Fruit fly (Drosophila melanogaster): Measurements from ENCODE around the gene CG13067.

CG13067 gene

dm6 chr3L:16308380-16308779, 37.3 kb downstream of the CG13067 start, which contains the start of gene CG13042:
TSS of gene CG13042 (minus strand) at chr3L:16308480.
- TF ChIP-seq psq (optimal IDR thresholded peaks at IDR 0.05) (no peak), h (optimal IDR thresholded peaks at IDR 0.05) (no peak), ttk (optimal IDR thresholded peaks at IDR 0.05) (no peak), Myc (optimal IDR thresholded peaks at IDR 0.05) (no peak)

DNA sequence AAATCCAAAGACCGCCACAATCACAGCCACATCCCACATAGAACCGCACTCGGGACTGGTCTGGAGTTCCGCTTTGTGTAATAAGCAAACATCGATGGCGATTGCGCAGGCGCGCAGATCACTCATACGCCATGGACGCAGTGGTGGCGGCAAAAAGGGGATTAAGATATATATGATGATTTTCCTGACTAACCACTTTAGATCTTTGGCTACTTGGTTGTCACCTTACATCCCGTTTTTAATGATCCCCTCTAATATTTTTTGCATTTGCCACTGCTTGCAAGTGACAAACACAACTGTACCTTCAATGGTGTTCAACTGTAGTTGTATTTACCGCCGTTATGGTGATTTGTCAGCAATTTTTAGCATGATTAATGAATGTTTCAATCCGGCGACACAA, 38.9 kb downstream of the CG13067 start:
- TF ChIP-seq Myc (optimal IDR thresholded peaks at IDR 0.05) (no peak), Sin3A (optimal IDR thresholded peaks at IDR 0.05) (no peak), insv (optimal IDR thresholded peaks at IDR 0.05) (no peak), psq (optimal IDR thresholded peaks at IDR 0.05) (no peak), h (optimal IDR thresholded peaks at IDR 0.05) (no peak), ttk (optimal IDR thresholded peaks at IDR 0.05) (no peak)

DNA sequence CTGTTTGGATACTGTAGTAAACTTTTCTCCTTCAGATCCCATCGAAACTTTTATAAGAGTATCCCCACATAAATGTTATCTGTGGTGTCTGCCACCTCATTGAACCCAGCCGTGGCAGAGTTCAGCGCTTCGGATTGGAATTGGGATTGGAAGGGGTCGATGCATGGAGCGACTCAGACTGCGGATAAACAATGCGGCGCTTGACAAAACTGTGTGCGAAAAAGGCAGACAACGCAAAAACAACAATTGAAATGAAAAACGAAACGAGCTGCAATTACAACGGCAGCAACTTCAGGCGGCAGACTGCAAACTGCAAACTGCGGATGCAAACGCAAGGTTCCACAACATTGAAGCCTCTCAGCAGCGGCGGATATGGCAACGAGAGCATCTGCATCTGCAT, 42.9 kb downstream of the CG13067 start, which contains the start of gene CG13062:
Gene CG13062 (plus strand): TSS at position 301 of the 400 bp plus-strand sequence.
- no peak for TF ChIP-seq Sin3A (optimal IDR thresholded peaks at IDR 0.05)
- no peak for TF ChIP-seq ttk (optimal IDR thresholded peaks at IDR 0.05)
- TF ChIP-seq insv (optimal IDR thresholded peaks at IDR 0.05): no peak
- TF ChIP-seq psq (optimal IDR thresholded peaks at IDR 0.05): no peak
- TF ChIP-seq h (optimal IDR thresholded peaks at IDR 0.05): no peak
- TF ChIP-seq Myc (optimal IDR thresholded peaks at IDR 0.05): no peak

DNA sequence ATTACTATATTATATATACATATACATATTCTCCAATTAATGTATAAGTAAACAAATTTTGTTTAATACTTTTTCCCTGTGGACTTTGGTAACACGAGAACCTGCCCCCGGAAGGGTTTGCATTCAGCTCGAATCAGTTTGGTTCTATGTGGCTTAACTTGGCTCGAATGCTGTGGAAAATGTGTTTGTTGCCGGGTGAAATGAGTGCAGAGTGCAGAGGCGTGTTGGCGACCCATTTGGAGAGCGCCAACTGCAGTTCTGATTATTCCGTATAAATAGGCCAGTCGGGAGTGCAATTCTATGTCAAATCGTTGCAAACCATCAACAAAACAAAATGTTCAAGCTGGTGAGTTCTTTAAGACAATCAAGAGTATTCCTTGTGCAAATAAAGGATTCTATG, 46.6 kb downstream of the CG13067 start, which contains the start of gene Nplp3:
Gene Nplp3 (plus strand): TSS at position 301 of the 400 bp plus-strand sequence.
- no peak for TF ChIP-seq Myc (optimal IDR thresholded peaks at IDR 0.05)
- no peak for TF ChIP-seq psq (optimal IDR thresholded peaks at IDR 0.05)

- no peak for TF ChIP-seq psq (optimal IDR thresholded peaks at IDR 0.05)
- no peak for TF ChIP-seq insv (optimal IDR thresholded peaks at IDR 0.05)
- TF ChIP-seq h (optimal IDR thresholded peaks at IDR 0.05): no peak
- no peak for TF ChIP-seq Myc (optimal IDR thresholded peaks at IDR 0.05)
- TF ChIP-seq ttk (optimal IDR thresholded peaks at IDR 0.05): no peak
- TF ChIP-seq Sin3A (optimal IDR thresholded peaks at IDR 0.05): no peak
Measured at dm6 chr3L:16319399-16319906, 48.4 kb downstream of the CG13067 start, which contains the start of the genes CG13041 and CG13060. TSS of gene CG13041 (minus strand) at chr3L:16319526. TSS of gene CG13060 (plus strand) at chr3L:16319856.

dm6 chr3L:16321172-16321571, 50.1 kb downstream of the CG13067 start, which contains the start of gene CG42718:
TSS of gene CG42718 (minus strand) at chr3L:16321272.
- TF ChIP-seq Myc (optimal IDR thresholded peaks at IDR 0.05): no peak
- no peak for TF ChIP-seq insv (optimal IDR thresholded peaks at IDR 0.05)

Measured in Kc167 (cell line).